Worm (Caenorhabditis elegans) whole organism, mixed stage, embryonic: ENCODE measurements around the gene fbxb-46.

Experiments used
- M03D4.4 ChIP-seq: sonication (generic microtip); optimal IDR thresholded peaks from 2 replicates; lab custom pipeline; 2017; ENCODE audit warnings: mild to moderate bottlenecking, missing genetic modification characterization, missing compliant biosample characterization
- bed-3 ChIP-seq: fragments of 200-800 bp; sonication (Bioruptor generic); optimal IDR thresholded peaks from 3 replicates; lab custom pipeline; 2018; ENCODE audit warnings: mild to moderate bottlenecking, missing genetic modification characterization, moderate library complexity, missing compliant biosample characterization
- blmp-1 ChIP-seq: fragments of 150-350 bp; optimal IDR thresholded peaks from 2 replicates; lab custom pipeline; 2014; ENCODE audit warnings: missing biosample characterization, missing genetic modification characterization
- ceh-39 ChIP-seq: fragments of 150-350 bp; optimal IDR thresholded peaks from 2 replicates; lab custom pipeline; 2014; ENCODE audit warnings: missing biosample characterization, missing genetic modification characterization
- ceh-83 ChIP-seq: fragments of 200-800 bp; sonication (Bioruptor generic); optimal IDR thresholded peaks from 2 replicates; lab custom pipeline; 2018; ENCODE audit warnings: mild to moderate bottlenecking, missing genetic modification characterization, missing compliant biosample characterization
- ces-1 ChIP-seq: fragments of 150-350 bp; optimal IDR thresholded peaks from 2 replicates; lab custom pipeline; 2014; ENCODE audit warnings: missing biosample characterization, missing genetic modification reagents, missing genetic modification characterization
- cnd-1 ChIP-seq: fragments of 200-800 bp; sonication (Bioruptor generic); optimal IDR thresholded peaks from 2 replicates; lab custom pipeline; 2018; ENCODE audit warnings: mild to moderate bottlenecking, missing genetic modification characterization, missing compliant biosample characterization
- drap-1 ChIP-seq: fragments of 200-800 bp; sonication (Bioruptor generic); optimal IDR thresholded peaks from 3 replicates; lab custom pipeline; 2018; ENCODE audit warnings: mild to moderate bottlenecking, missing genetic modification characterization, missing compliant biosample characterization
- elt-1 ChIP-seq: sonication (generic microtip); optimal IDR thresholded peaks from 2 replicates; lab custom pipeline; 2017; ENCODE audit warnings: missing genetic modification characterization, mild to moderate bottlenecking, missing compliant biosample characterization, antibody characterized with exemption, moderate library complexity, borderline replicate concordance; ENCODE audit not compliant: insufficient read depth
- elt-3 ChIP-seq: fragments of 150-350 bp; optimal IDR thresholded peaks from 2 replicates; lab custom pipeline; 2014; ENCODE audit warnings: missing biosample characterization, missing genetic modification characterization
- flh-1 ChIP-seq: fragments of 200-800 bp; sonication (Bioruptor generic); optimal IDR thresholded peaks from 2 replicates; lab custom pipeline; 2018; ENCODE audit warnings: mild to moderate bottlenecking, missing genetic modification characterization, moderate library complexity, missing compliant biosample characterization
- ham-2 ChIP-seq: fragments of 200-800 bp; sonication (Bioruptor generic); optimal IDR thresholded peaks from 2 replicates; lab custom pipeline; 2018; ENCODE audit warnings: mild to moderate bottlenecking, missing genetic modification characterization, missing compliant biosample characterization
- hlh-1 ChIP-seq: fragments of 150-350 bp; optimal IDR thresholded peaks from 2 replicates; lab custom pipeline; 2014; ENCODE audit warnings: missing biosample characterization, missing genetic modification reagents, missing genetic modification characterization
- lin-32 ChIP-seq: fragments of 200-800 bp; sonication (Bioruptor generic); optimal IDR thresholded peaks from 2 replicates; lab custom pipeline; 2018; ENCODE audit warnings: mild to moderate bottlenecking, missing genetic modification characterization, missing compliant biosample characterization
- nhr-12 ChIP-seq: fragments of 150-350 bp; optimal IDR thresholded peaks from 2 replicates; lab custom pipeline; 2014; ENCODE audit warnings: missing biosample characterization, missing genetic modification characterization
- nhr-2 ChIP-seq: fragments of 150-350 bp; optimal IDR thresholded peaks from 2 replicates; lab custom pipeline; 2014; ENCODE audit warnings: missing biosample characterization, missing genetic modification characterization
- nhr-237 ChIP-seq: fragments of 150-350 bp; optimal IDR thresholded peaks from 2 replicates; lab custom pipeline; 2014; ENCODE audit warnings: missing biosample characterization, missing genetic modification characterization
- nhr-28 ChIP-seq: fragments of 150-350 bp; optimal IDR thresholded peaks from 2 replicates; lab custom pipeline; 2014; ENCODE audit warnings: missing biosample characterization, missing genetic modification characterization
- pha-4 ChIP-seq: fragments of 150-350 bp; optimal IDR thresholded peaks from 2 replicates; lab custom pipeline; 2018; ENCODE audit warnings: missing biosample characterization, missing genetic modification reagents, missing genetic modification characterization
- sem-2 ChIP-seq: fragments of 200-800 bp; sonication (Bioruptor generic); optimal IDR thresholded peaks from 2 replicates; lab custom pipeline; 2018; ENCODE audit warnings: mild to moderate bottlenecking, missing genetic modification characterization, missing compliant biosample characterization
- tbx-8 ChIP-seq: fragments of 200-800 bp; sonication (Bioruptor generic); optimal IDR thresholded peaks from 2 replicates; lab custom pipeline; 2018; ENCODE audit warnings: mild to moderate bottlenecking, missing genetic modification characterization, moderate library complexity, missing compliant biosample characterization
- unc-120 ChIP-seq: sonication (generic microtip); optimal IDR thresholded peaks from 2 replicates; lab custom pipeline; 2017; ENCODE audit warnings: missing genetic modification characterization, missing compliant biosample characterization; ENCODE audit not compliant: poor library complexity, severe bottlenecking
- ztf-11 ChIP-seq: fragments of 150-350 bp; optimal IDR thresholded peaks from 2 replicates; lab custom pipeline; 2014; ENCODE audit warnings: missing biosample characterization, missing genetic modification characterization

The fbxb-46 gene

DNA sequence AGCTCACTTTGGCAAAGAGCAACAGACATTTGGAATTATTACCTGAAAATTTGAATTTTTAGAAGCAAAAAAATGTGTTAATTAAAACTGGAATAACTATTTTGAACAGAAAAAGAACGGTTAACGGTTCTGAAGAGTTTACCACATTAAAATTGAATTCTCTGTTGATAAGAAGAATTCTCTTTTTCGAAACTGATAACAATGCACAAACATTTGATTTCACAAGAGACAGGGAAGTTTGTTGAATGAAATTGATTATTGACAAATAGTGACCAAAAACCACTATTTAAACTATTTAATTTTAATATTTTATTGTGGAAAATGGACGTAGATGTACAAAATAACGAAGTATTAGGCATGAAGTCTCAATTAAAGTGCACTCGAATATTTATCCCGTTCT is 36.6 kb upstream of the fbxb-46 start:
- TF ChIP-seq ceh-39 (no peak), bed-3 (GFP tag; lab: Kevin White, UChicago) (no peak), M03D4.4 (tag; lab: Kevin White, UChicago) (no peak), ces-1 (GFP tag; lab: Kevin White, UChicago) (no peak), hlh-1 (tag; lab: Kevin White, UChicago) (no peak), nhr-237 (tag; lab: Kevin White, UChicago) (no peak), drap-1 (GFP tag; lab: Kevin White, UChicago) (no peak), unc-120 (tag; lab: Kevin White, UChicago) (no peak), blmp-1 (tag; lab: Kevin White, UChicago) (no peak), cnd-1 (tag; lab: Kevin White, UChicago) (no peak), ceh-83 (GFP tag; lab: Kevin White, UChicago) (no peak), nhr-2 (tag; lab: Kevin White, UChicago) (no peak), nhr-12 (tag; lab: Kevin White, UChicago) (no peak)

DNA sequence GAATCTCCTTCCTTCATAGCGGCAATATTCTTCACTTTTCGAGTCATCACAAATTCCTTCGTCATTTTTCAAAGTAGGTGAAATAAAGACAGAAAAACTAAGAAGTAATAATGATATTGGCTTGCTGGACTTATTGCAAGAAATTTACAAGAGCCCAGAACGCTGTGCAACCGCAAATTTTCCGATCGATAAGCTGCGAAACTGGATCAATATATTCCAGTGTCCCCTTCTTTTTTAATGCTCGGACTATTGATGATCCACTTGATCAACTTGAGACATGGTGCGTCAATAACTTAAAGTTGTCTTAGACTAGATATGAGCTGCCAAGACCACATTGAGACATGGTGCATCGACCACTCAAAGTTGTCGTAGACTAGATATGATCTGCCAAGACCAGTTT is 35.1 kb upstream of the fbxb-46 start, which contains the start of gene bath-33:
bath-33 (minus strand) TSS at position 101 of the 400 bp plus-strand sequence.
- no peak for TF ChIP-seq elt-3 (tag; lab: Kevin White, UChicago)
- no peak for TF ChIP-seq cnd-1 (tag; lab: Kevin White, UChicago)
- TF ChIP-seq ces-1 (GFP tag; lab: Kevin White, UChicago), result no peak
- TF ChIP-seq M03D4.4 (tag; lab: Kevin White, UChicago), result no peak
- TF ChIP-seq pha-4 (tag; lab: Kevin White, UChicago), result no peak
- no peak for TF ChIP-seq hlh-1 (tag; lab: Kevin White, UChicago)
- TF ChIP-seq nhr-28 (tag; lab: Kevin White, UChicago), result no peak
- no peak for TF ChIP-seq ham-2 (GFP tag; lab: Kevin White, UChicago)
- no peak for TF ChIP-seq ztf-11
- no peak for TF ChIP-seq ceh-39
- no peak for TF ChIP-seq nhr-237 (tag; lab: Kevin White, UChicago)
- TF ChIP-seq flh-1 (GFP tag; lab: Kevin White, UChicago), result no peak
- no peak for TF ChIP-seq bed-3 (GFP tag; lab: Kevin White, UChicago)
- no peak for TF ChIP-seq drap-1 (GFP tag; lab: Kevin White, UChicago)
- TF ChIP-seq sem-2 (GFP tag; lab: Kevin White, UChicago), result no peak

DNA sequence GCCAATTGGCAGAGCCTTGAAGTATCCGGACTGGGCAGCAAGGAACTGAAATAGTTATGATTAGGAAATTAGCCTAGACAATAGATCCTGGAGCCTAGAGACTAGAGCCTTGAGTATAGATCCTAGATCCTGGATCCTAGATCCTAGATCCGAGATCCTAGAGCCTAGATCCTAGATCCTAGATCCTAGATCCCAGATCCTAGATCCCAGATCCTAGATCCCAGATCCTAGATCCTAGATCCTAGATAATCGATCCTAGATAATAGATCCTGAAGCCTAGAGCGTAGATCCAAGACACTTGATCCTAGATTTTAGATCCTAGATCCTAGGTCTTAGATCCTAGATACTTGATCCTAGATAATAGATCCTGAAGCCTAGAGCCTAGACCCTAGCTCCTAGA is 34.1 kb upstream of the fbxb-46 start:
- TF ChIP-seq elt-1 (tag; lab: Kevin White, UChicago) (peak; percentile 73), hlh-1 (tag; lab: Kevin White, UChicago) (no peak)

DNA sequence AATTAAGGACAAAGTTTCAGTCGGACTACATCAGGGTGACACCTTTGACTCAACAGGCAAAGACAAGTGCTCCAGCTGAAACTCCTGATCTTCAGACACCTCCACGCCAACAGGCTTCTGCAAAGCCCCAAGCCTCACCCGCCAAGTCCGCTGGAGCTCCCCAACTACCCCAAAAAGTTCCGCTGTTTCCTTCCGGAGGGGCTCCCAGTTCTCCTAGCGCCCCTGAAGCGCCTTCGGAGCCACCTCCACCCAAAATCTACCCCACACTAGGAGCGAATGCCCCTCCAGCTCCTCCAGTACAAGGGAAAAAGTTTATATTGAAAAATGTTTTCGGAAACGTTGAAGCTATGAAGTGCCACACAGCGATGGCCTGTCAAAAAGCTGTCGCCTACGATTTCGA is 32.1 kb upstream of the fbxb-46 start:
- TF ChIP-seq cnd-1 (tag; lab: Kevin White, UChicago) (no peak), drap-1 (GFP tag; lab: Kevin White, UChicago) (no peak), M03D4.4 (tag; lab: Kevin White, UChicago) (no peak)

DNA sequence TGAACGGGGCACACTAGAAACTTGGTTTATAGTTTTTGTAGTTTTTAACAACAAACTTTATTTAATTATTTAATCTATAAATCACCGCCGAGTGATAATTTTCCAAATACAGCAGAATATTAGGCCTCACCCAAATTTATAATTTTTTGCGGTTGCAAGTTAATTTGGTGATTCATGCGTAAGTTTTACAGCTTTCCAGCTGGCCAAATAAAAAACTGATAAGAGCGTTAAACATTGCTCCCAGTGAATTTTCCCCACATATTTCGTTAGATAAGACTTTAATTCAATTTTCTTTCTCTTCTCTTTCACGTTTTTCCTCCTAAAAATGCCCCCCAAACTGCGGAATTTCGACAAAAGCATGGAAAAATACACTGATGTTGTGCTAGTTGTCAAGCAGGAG is 30.6 kb upstream of the fbxb-46 start, which contains the start of gene bath-47:
bath-47 (plus strand) TSS at position 305 of the 400 bp plus-strand sequence.
- TF ChIP-seq ham-2 (GFP tag; lab: Kevin White, UChicago) (no peak), lin-32 (GFP tag; lab: Kevin White, UChicago) (no peak), tbx-8 (no peak)

DNA sequence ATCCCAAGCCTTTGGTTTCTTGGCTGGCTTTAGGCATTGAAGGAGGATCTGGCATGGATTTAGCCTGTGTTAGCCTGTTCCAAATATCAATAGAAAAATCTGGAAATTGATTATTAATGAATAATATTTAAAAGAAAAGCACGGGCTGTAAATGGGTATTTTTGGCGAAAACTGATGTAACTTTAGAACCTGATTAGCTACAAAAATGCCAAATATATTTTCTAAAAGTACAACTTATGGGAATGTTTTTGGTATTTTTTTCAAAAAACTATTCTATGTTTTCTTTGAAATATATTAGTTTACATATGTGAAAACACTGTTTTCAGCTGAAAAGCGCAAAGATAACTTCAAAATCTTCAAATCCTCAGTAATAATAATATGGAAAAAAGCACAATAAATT is 29.7 kb upstream of the fbxb-46 start, which contains the start of gene bath-26:
bath-26 (minus strand) TSS at position 101 of the 400 bp plus-strand sequence.
- no peak for TF ChIP-seq ham-2 (GFP tag; lab: Kevin White, UChicago)
- no peak for TF ChIP-seq blmp-1 (tag; lab: Kevin White, UChicago)
- no peak for TF ChIP-seq ztf-11
- TF ChIP-seq hlh-1 (tag; lab: Kevin White, UChicago), result no peak
- TF ChIP-seq, all 35 proteins: peak for 0
